Fruit fly (Drosophila melanogaster): ENCODE measurements around the gene CG7382.

- TF ChIP-seq dac (GFP tag; optimal IDR thresholded peaks at IDR 0.05) = no peak
- TF ChIP-seq cyc (GFP tag; optimal IDR thresholded peaks at IDR 0.05) = no peak
- TF ChIP-seq CG4318 (GFP tag; optimal IDR thresholded peaks at IDR 0.05) = no peak
- TF ChIP-seq salr (GFP tag; optimal IDR thresholded peaks at IDR 0.05) = no peak
- no peak for TF ChIP-seq CG11294 (GFP tag; IDR thresholded peaks at IDR 0.05)
These were observed 35.1 kb upstream of the CG7382 start, which contains the start of gene GluRIIA for dm6 chr2L:5554818-5555217.
